Worm (Caenorhabditis elegans): ENCODE data around the gene gmeb-2.

DNA sequence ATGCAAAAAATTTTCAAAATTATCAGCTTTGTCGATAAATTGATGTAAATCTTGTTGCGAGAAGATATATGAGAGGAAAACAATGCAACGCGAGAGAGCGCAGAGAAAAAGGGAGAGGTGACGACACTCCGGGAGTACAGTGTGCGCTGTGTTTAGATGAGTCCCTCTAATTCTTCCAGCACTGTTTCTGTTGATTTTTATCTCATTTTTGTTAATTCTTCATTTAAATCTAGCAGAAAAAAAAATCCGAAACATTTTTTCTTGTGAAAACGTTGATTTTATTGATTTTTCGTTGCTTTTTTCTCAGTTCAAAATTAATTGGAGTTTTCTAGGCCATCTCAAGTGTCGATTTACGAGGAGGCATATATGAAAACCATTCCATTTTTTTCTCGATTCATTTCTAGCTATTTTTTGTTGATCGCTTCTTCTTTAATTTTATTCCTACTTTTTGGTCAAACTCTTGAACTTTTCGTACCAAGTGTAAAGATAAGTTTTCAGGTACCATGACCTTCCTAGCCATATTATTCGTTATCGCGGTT is 29.4 kb upstream of the gmeb-2 start, which contains the start of gene acl-1:
- no peak for TF ChIP-seq ceh-36 (tag; optimal IDR thresholded peaks at IDR 0.05)
- TF ChIP-seq flt-1 (GFP tag; IDR thresholded peaks at IDR 0.05), result no peak
- TF ChIP-seq hmg-4 (GFP tag; optimal IDR thresholded peaks at IDR 0.05), result no peak
- no peak for TF ChIP-seq ceh-13 (GFP tag; optimal IDR thresholded peaks at IDR 0.05)
